Worm (Caenorhabditis elegans): ENCODE data around the gene F53F4.18.

F53F4.18 gene

ce11 chrV:13566967-13567366 lies 23.0 kb upstream of the F53F4.18 start (continued):
- peak; percentile 7 for TF ChIP-seq spr-3 (GFP tag; optimal IDR thresholded peaks at IDR 0.05)
- TF ChIP-seq nhr-48 (tag; optimal IDR thresholded peaks at IDR 0.05): peak; percentile 31
- TF ChIP-seq zip-2 (tag; optimal IDR thresholded peaks at IDR 0.05): no peak
- TF ChIP-seq daf-16 (GFP tag; optimal IDR thresholded peaks at IDR 0.05): no peak
- peak; percentile 25 for TF ChIP-seq daf-16 (tag; optimal IDR thresholded peaks at IDR 0.05)
- TF ChIP-seq lin-29 (GFP tag; IDR thresholded peaks at IDR 0.05): no peak
- no peak; the same call in 1 of the 2 replicates for TF ChIP-seq F26F4.8 (GFP tag; conservative IDR thresholded peaks at IDR 0.05)
- TF ChIP-seq hlh-11 (tag; optimal IDR thresholded peaks at IDR 0.05): peak; percentile 30
- no peak for TF ChIP-seq F49E8.2 (tag; optimal IDR thresholded peaks at IDR 0.05; ENCODE audit: borderline replicate concordance)
- peak; percentile 40 for TF ChIP-seq T20F7.1 (GFP tag; optimal IDR thresholded peaks at IDR 0.05)
- peak; percentile 65 for TF ChIP-seq ama-1 (optimal IDR thresholded peaks at IDR 0.05)
- no peak for TF ChIP-seq lin-13 (GFP tag; optimal IDR thresholded peaks at IDR 0.05)
- peak; percentile 45 for TF ChIP-seq mes-2 (tag; optimal IDR thresholded peaks at IDR 0.05; ENCODE audit: poor library complexity, severe bottlenecking)
- TF ChIP-seq dpl-1 (GFP tag; optimal IDR thresholded peaks at IDR 0.05): no peak
- no peak for TF ChIP-seq ceh-28 (tag; optimal IDR thresholded peaks at IDR 0.05)
- peak; percentile 88 for TF ChIP-seq aha-1 (tag)
- 0 out of 2 replicates have a peak, but pooled peaks have one; percentile 9 for TF ChIP-seq D1046.2 (GFP tag; IDR thresholded peaks at IDR 0.05)
- no peak for TF ChIP-seq pqm-1 (tag; optimal IDR thresholded peaks at IDR 0.05)
- peak; percentile 69 for TF ChIP-seq lin-38 (GFP tag; IDR thresholded peaks at IDR 0.05)
- peak; percentile 74; the same call in 1 of the 2 replicates for TF ChIP-seq T26A8.4 (GFP tag; IDR thresholded peaks at IDR 0.05)
- 0 out of 2 replicates have a peak, but pooled peaks have one; percentile 64 for TF ChIP-seq saeg-2 (GFP tag; IDR thresholded peaks at IDR 0.05)
- TF ChIP-seq php-3 (GFP tag; IDR thresholded peaks at IDR 0.05): 0 out of 2 replicates have a peak, but pooled peaks have one; percentile 32
- no peak for TF ChIP-seq ZK546.5 (tag; optimal IDR thresholded peaks at IDR 0.05)
- TF ChIP-seq dmd-8 (GFP tag; IDR thresholded peaks at IDR 0.05): no peak; the same call in 1 of the 2 replicates

DNA sequence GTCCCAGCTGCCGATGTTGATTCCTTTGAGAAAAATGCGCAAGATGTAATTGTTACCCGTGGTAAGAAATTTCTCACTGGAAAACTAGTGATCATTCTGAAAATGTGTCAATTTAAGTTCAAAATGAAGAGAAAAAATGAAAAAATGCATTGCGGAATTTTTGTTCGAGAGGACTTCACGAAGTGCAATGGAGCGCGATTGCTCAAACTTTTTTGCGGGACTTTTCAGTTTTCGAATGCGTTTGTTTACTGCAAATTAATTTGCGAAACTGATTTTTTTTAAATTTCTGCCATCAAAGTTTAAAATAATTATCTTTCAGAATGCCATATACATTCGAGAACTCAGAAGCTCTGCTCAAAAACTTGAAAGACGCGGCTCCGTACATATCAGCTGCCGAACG lies 21.4 kb upstream of the F53F4.18 start, which contains the start of the genes nuaf-1 and bir-2:
Gene nuaf-1, minus strand, starts transcription at position 98 of the 400 bp plus-strand sequence.
Gene bir-2, plus strand, starts transcription at position 318 of the 400 bp plus-strand sequence.
- no peak for TF ChIP-seq set-16 (GFP tag; IDR thresholded peaks at IDR 0.05)
- TF ChIP-seq nhr-6 (tag; optimal IDR thresholded peaks at IDR 0.05): peak; percentile 90
- TF ChIP-seq zag-1 (tag; optimal IDR thresholded peaks at IDR 0.05): no peak
- no peak for TF ChIP-seq R02D3.7 (tag; optimal IDR thresholded peaks at IDR 0.05)
- no peak for TF ChIP-seq lin-29 (GFP tag; IDR thresholded peaks at IDR 0.05)
- TF ChIP-seq mep-1 (tag; optimal IDR thresholded peaks at IDR 0.05): peak; percentile 53
- peak; percentile 39 for TF ChIP-seq hlh-11 (tag; optimal IDR thresholded peaks at IDR 0.05)
- TF ChIP-seq mes-2 (tag; optimal IDR thresholded peaks at IDR 0.05; ENCODE audit: poor library complexity, severe bottlenecking): peak; percentile 82
- peak; percentile 81 for TF ChIP-seq dpl-1 (GFP tag; optimal IDR thresholded peaks at IDR 0.05)
- no peak for TF ChIP-seq ama-1 (optimal IDR thresholded peaks at IDR 0.05)
- TF ChIP-seq snpc-1.2 (GFP tag; IDR thresholded peaks at IDR 0.05): 0 out of 2 replicates have a peak, but pooled peaks have one; percentile 37
- peak; percentile 52 for TF ChIP-seq dve-1 (tag; optimal IDR thresholded peaks at IDR 0.05; ENCODE audit: insufficient read depth)
- TF ChIP-seq aha-1 (tag): peak; percentile 86
- peak in 1 of 2 experiments; percentile 65 for TF ChIP-seq lsy-2 (tag; optimal IDR thresholded peaks at IDR 0.05)
- TF ChIP-seq lin-38 (GFP tag; IDR thresholded peaks at IDR 0.05): peak; percentile 95
- TF ChIP-seq hmg-1.1 (GFP tag; IDR thresholded peaks at IDR 0.05): 0 out of 2 replicates have a peak, but pooled peaks have one; percentile 19
- TF ChIP-seq lin-1 (GFP tag; IDR thresholded peaks at IDR 0.05): no peak
- no peak for TF ChIP-seq daf-16 (GFP tag; optimal IDR thresholded peaks at IDR 0.05)
- peak; percentile 12 for TF ChIP-seq daf-16 (tag; optimal IDR thresholded peaks at IDR 0.05)
- TF ChIP-seq hif-1 (tag; optimal IDR thresholded peaks at IDR 0.05): peak in 1 of 2 experiments; percentile 4
- TF ChIP-seq lin-15B (tag; optimal IDR thresholded peaks at IDR 0.05): peak; percentile 29
- TF ChIP-seq hlh-30 (tag; optimal IDR thresholded peaks at IDR 0.05; ENCODE audit: insufficient read depth): peak; percentile 51
